Fruit fly (Drosophila melanogaster): ENCODE data around the gene EMC6.

The EMC6 gene

DNA sequence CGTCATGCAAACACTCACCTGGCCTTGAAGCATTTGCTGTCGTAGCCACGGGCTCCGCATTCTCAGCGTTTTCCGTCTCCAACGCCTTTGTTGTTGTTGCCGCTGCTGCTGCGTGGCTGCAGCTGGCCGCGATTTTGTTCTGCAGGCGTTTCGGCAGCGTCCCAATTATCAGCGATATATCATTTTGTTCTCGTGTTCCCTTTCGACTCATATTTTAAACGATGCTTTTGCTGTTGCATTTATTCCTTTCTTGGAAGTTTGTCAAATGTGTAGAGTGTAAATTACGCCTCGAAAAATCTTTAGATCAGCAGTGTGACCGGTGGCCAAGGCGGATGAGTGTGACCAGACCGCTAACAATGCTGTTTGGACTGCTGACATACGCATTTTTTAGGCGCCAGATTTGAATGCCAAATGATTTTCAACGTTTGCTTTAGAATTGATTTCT lies 8.3 kb upstream of the EMC6 start, which contains the start of gene Smg6:
TSS of gene Smg6 (minus strand) at position 324 of the 445 bp plus-strand sequence.
- no peak for TF ChIP-seq CG11902 (GFP tag; optimal IDR thresholded peaks at IDR 0.05)
- no peak for TF ChIP-seq fd85E (GFP tag; optimal IDR thresholded peaks at IDR 0.05)
- TF ChIP-seq CG3919 (GFP tag; optimal IDR thresholded peaks at IDR 0.05) = no peak
- TF ChIP-seq Ets21C (GFP tag; optimal IDR thresholded peaks at IDR 0.05) = no peak
- TF ChIP-seq vri (GFP tag; optimal IDR thresholded peaks at IDR 0.05) = no peak
- no peak for TF ChIP-seq CG31627 (GFP tag; optimal IDR thresholded peaks at IDR 0.05)
- no peak for TF ChIP-seq OdsH (GFP tag; optimal IDR thresholded peaks at IDR 0.05)

DNA sequence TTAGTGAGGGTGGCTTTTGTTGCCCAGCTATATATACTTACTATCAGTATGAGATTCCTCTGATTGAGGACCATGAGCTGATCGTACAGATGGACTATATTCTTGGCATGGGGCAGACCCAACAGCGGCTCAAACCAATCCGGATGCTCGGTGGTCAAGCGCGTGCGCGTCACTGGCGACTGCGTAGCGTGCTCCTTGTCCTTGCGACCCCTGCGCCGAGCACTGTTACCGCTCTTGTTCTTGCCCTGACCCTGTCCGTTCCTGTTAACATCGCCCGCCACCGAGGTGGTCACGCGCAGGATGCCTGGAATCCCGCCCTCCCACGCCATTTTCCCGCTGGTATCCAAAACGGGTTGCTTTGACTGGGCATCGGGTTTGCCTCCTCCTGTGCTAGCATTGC lies 7.9 kb upstream of the EMC6 start:
- TF ChIP-seq CG3919 (GFP tag; optimal IDR thresholded peaks at IDR 0.05) (no peak), CG15336 (GFP tag; IDR thresholded peaks at IDR 0.05) (no peak), Blimp-1 (GFP tag; optimal IDR thresholded peaks at IDR 0.05) (no peak), ss (GFP tag; optimal IDR thresholded peaks at IDR 0.05) (no peak), Sox15 (GFP tag; optimal IDR thresholded peaks at IDR 0.05) (no peak), net (GFP tag; optimal IDR thresholded peaks at IDR 0.05) (no peak), topi (GFP tag; optimal IDR thresholded peaks at IDR 0.05) (no peak), salr (GFP tag; optimal IDR thresholded peaks at IDR 0.05) (no peak), CG8119 (GFP tag; IDR thresholded peaks at IDR 0.05) (no peak), CG6854 (GFP tag; optimal IDR thresholded peaks at IDR 0.05) (no peak), CG32006 (GFP tag; optimal IDR thresholded peaks at IDR 0.05) (no peak), Ets21C (GFP tag; optimal IDR thresholded peaks at IDR 0.05) (no peak), CG16779 (tag; optimal IDR thresholded peaks at IDR 0.05) (no peak)

DNA sequence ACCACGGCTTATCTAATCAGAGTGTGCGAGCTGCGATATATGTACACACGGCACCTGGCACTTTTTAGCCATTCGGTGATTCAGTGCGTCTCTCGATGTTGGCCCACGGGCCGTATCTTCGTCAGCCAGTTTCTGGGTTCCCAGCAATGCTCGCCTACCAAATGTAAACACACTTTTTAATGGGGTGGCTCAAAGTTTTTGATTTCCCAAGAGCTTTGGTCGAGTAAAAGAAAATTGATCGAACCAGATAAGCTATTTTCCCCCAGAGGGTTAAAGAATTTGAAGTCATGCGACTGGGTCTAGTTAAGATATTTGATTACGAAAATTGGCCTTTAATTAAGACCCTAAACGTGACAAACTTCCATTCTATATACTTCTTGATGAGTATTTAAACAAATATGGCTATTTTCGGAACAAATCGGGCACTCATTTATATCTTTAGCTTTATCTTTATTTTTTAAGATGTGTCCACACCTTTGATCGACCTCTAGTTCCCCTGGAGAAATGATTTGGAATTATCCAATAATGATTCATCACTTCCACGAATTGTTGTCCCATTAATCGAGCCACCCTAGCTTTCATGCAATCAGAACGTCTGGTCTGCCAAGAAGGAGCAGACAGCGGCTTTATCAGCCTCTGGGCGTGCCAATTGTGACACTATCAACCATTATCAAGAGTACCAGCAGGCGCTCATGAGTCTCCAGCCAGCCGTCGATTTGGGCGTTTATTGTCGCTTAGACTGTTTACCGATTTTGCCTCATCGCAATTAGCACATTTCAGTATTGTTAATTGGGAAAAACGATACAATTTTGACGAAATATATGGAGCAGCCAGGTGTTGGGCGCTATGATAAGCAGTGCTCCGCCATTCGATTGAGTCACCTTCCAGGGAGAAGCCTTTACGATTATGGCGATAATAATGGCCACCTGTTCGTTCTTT lies 2.7 kb upstream of the EMC6 start:
- peak; percentile 82 for TF ChIP-seq fkh (GFP tag; optimal IDR thresholded peaks at IDR 0.05)
- TF ChIP-seq Blimp-1 (GFP tag; optimal IDR thresholded peaks at IDR 0.05) = peak; percentile 32
- TF ChIP-seq CG11294 (GFP tag; IDR thresholded peaks at IDR 0.05) = no peak
- TF ChIP-seq Sox15 (GFP tag; optimal IDR thresholded peaks at IDR 0.05) = peak; percentile 44
- TF ChIP-seq CG3032 (tag; optimal IDR thresholded peaks at IDR 0.05) = peak; percentile 37
- TF ChIP-seq fd85E (GFP tag; optimal IDR thresholded peaks at IDR 0.05) = no peak
- TF ChIP-seq Hr38 (GFP tag; optimal IDR thresholded peaks at IDR 0.05) = no peak
- peak; percentile 81 for TF ChIP-seq esn (GFP tag; optimal IDR thresholded peaks at IDR 0.05)
- peak; percentile 69 for TF ChIP-seq vri (GFP tag; optimal IDR thresholded peaks at IDR 0.05)
- TF ChIP-seq CG8119 (GFP tag; IDR thresholded peaks at IDR 0.05) = 0 out of 3 replicates have a peak, but pooled peaks have one; percentile 31
- peak; percentile 46 for TF ChIP-seq Eip93F (GFP tag; optimal IDR thresholded peaks at IDR 0.05)
- TF ChIP-seq lz (GFP tag; optimal IDR thresholded peaks at IDR 0.05) = peak; percentile 65
- TF ChIP-seq Sox14 (GFP tag; optimal IDR thresholded peaks at IDR 0.05) = peak; percentile 64
- TF ChIP-seq CG31627 (GFP tag; optimal IDR thresholded peaks at IDR 0.05) = peak; percentile 52
- TF ChIP-seq CG6792 (GFP tag; optimal IDR thresholded peaks at IDR 0.05) = peak; percentile 62
- TF ChIP-seq cyc (GFP tag; optimal IDR thresholded peaks at IDR 0.05) = peak; percentile 38

DNA sequence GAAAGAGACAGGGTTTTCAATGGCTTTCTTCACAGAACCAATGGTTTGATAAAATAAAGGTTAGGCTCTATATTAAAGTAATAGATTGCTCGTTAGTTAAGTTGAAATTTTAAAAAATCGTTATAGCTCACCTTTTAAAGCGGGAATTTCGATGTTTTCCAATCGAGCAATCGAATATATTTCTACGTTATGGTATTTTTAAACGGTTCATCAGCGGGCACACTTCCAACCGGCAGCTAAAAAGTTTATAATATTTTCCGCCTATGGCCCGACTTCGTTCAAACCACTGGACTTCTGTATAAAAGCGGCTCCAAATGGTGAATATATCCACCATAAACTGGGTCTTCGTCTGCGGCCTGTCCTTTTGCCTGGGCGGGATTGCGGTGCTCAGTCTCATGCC lies 1.8 kb downstream of the EMC6 start, which contains the start of gene beta4GalT7:
TSS of gene beta4GalT7 (plus strand) at position 201 of the 400 bp plus-strand sequence.
- TF ChIP-seq dsx (GFP tag; optimal IDR thresholded peaks at IDR 0.05; ENCODE audit: poor library complexity, severe bottlenecking) (no peak), Hr39 (GFP tag; optimal IDR thresholded peaks at IDR 0.05) (no peak), Eip78C (GFP tag) (no peak), CG6808 (GFP tag; optimal IDR thresholded peaks at IDR 0.05) (no peak), dac (GFP tag; optimal IDR thresholded peaks at IDR 0.05) (no peak), CG11762 (GFP tag; optimal IDR thresholded peaks at IDR 0.05; ENCODE audit: insufficient read depth) (no peak), Eip75B (GFP tag; optimal IDR thresholded peaks at IDR 0.05) (no peak), Lpt (GFP tag; optimal IDR thresholded peaks at IDR 0.05) (no peak), CG15336 (GFP tag; IDR thresholded peaks at IDR 0.05) (no peak), esn (GFP tag; optimal IDR thresholded peaks at IDR 0.05) (no peak), Blimp-1 (GFP tag; optimal IDR thresholded peaks at IDR 0.05) (no peak), net (GFP tag; optimal IDR thresholded peaks at IDR 0.05) (no peak), Smox (GFP tag; optimal IDR thresholded peaks at IDR 0.05) (no peak), fd59A (GFP tag; optimal IDR thresholded peaks at IDR 0.05) (no peak), CG1621 (tag; optimal IDR thresholded peaks at IDR 0.05) (no peak), CG9139 (GFP tag; optimal IDR thresholded peaks at IDR 0.05) (no peak), CG6854 (GFP tag; optimal IDR thresholded peaks at IDR 0.05) (no peak), CG11294 (GFP tag; IDR thresholded peaks at IDR 0.05) (no peak), topi (GFP tag; optimal IDR thresholded peaks at IDR 0.05) (no peak), CG6276 (GFP tag; optimal IDR thresholded peaks at IDR 0.05) (no peak)

Data from whole organism, prepupa.